Fruit fly (Drosophila melanogaster) Kc167 (cell line): ENCODE data around the gene mv.

Source experiments
- Myc ChIP-seq: fragments of >200 bp; optimal IDR thresholded peaks from 2 replicates; lab custom pipeline; 2017; ENCODE audit warnings: missing external identifiers
- Sin3A ChIP-seq: fragments of >200 bp; optimal IDR thresholded peaks from 2 replicates; lab custom pipeline; 2018; ENCODE audit warnings: missing external identifiers
- h ChIP-seq: fragments of >200 bp; optimal IDR thresholded peaks from 3 replicates; lab custom pipeline; 2018; ENCODE audit warnings: missing external identifiers
- insv ChIP-seq: fragments of >200 bp; optimal IDR thresholded peaks from 3 replicates; lab custom pipeline; 2018; ENCODE audit warnings: missing external identifiers
- psq ChIP-seq: fragments of >200 bp; optimal IDR thresholded peaks from 2 replicates; lab custom pipeline; 2017; ENCODE audit warnings: missing external identifiers
- ttk ChIP-seq: sonication (Bioruptor generic); optimal IDR thresholded peaks from 2 replicates; lab custom pipeline; 2017; ENCODE audit warnings: missing external identifiers

mv gene

dm6 chr3L:1964599-1965143 lies 693 bp upstream of the mv start:
- TF ChIP-seq h (no peak), Myc (no peak), ttk (lab: Kevin White, UChicago) (no peak), psq (no peak), insv (lab: Kevin White, UChicago) (no peak), Sin3A (lab: Kevin White, UChicago) (no peak)

- TF ChIP-seq ttk (lab: Kevin White, UChicago) (no peak), Sin3A (lab: Kevin White, UChicago) (no peak), insv (lab: Kevin White, UChicago) (no peak), Myc (no peak), h (no peak), psq (no peak)
Measured at dm6 chr3L:1962964-1963363, 1.0 kb downstream of the mv start, which contains the start of gene SCOT. Gene SCOT (plus strand): TSS chr3L:1963143.

dm6 chr3L:1947463-1948126 lies 16.4 kb downstream of the mv start, which contains the start of the genes mu2 and Cnb:
Gene mu2 (minus strand): TSS chr3L:1947475.
Gene Cnb (plus strand): TSS chr3L:1947565.
- TF ChIP-seq Myc, result no peak
- no peak for TF ChIP-seq psq
- TF ChIP-seq insv (lab: Kevin White, UChicago), result no peak
- TF ChIP-seq ttk (lab: Kevin White, UChicago), result no peak
- no peak for TF ChIP-seq Sin3A (lab: Kevin White, UChicago)
- no peak for TF ChIP-seq h

dm6 chr3L:1940843-1941418 lies 23.0 kb downstream of the mv start, which contains the start of gene Mfap1:
Gene Mfap1 (plus strand): TSS chr3L:1941068.
- TF ChIP-seq Sin3A (lab: Kevin White, UChicago) (no peak), ttk (lab: Kevin White, UChicago) (no peak), Myc (no peak), h (no peak), insv (lab: Kevin White, UChicago) (no peak), psq (no peak)

dm6 chr3L:1939983-1940504 lies 23.9 kb downstream of the mv start:
- TF ChIP-seq ttk (lab: Kevin White, UChicago) (no peak), insv (lab: Kevin White, UChicago) (no peak), psq (no peak), Myc (no peak), Sin3A (lab: Kevin White, UChicago) (no peak), h (no peak)

- TF ChIP-seq Myc, result no peak
- TF ChIP-seq Sin3A (lab: Kevin White, UChicago), result no peak
- TF ChIP-seq h, result no peak
- TF ChIP-seq ttk (lab: Kevin White, UChicago), result no peak
- no peak for TF ChIP-seq insv (lab: Kevin White, UChicago)
- no peak for TF ChIP-seq psq
Measured at dm6 chr3L:1938767-1939166, 25.2 kb downstream of the mv start, which contains the start of the genes CG46523 and CG5687. Gene CG46523 (minus strand): TSS chr3L:1939103. Gene CG5687 (minus strand): TSS chr3L:1939103.

- TF ChIP-seq Myc, result no peak
- TF ChIP-seq Sin3A (lab: Kevin White, UChicago), result no peak
- TF ChIP-seq h, result no peak
- no peak for TF ChIP-seq insv (lab: Kevin White, UChicago)
- no peak for TF ChIP-seq ttk (lab: Kevin White, UChicago)
- TF ChIP-seq psq, result no peak
Measured at dm6 chr3L:1937469-1937868, 26.5 kb downstream of the mv start.

dm6 chr3L:1928959-1929358 lies 35.0 kb downstream of the mv start:
- no peak for TF ChIP-seq psq

dm6 chr3L:1920943-1921342 lies 43.0 kb downstream of the mv start, which contains the start of gene Dbx:
Gene Dbx (plus strand): TSS chr3L:1921307.
- TF ChIP-seq h (no peak), psq (no peak), Myc (no peak), ttk (lab: Kevin White, UChicago) (no peak), insv (lab: Kevin White, UChicago) (no peak), Sin3A (lab: Kevin White, UChicago) (no peak)

dm6 chr3L:1920051-1920450 lies 43.9 kb downstream of the mv start:
- TF ChIP-seq psq (no peak), Sin3A (lab: Kevin White, UChicago) (no peak), ttk (lab: Kevin White, UChicago) (no peak), h (no peak), Myc (no peak), insv (lab: Kevin White, UChicago) (no peak)

- no peak for TF ChIP-seq psq
- TF ChIP-seq h, result no peak
- no peak for TF ChIP-seq Sin3A (lab: Kevin White, UChicago)
- TF ChIP-seq insv (lab: Kevin White, UChicago), result no peak
- no peak for TF ChIP-seq ttk (lab: Kevin White, UChicago)
Measured at dm6 chr3L:1916617-1917016, 47.4 kb downstream of the mv start.

dm6 chr3L:1914668-1915067 lies 49.3 kb downstream of the mv start:
- TF ChIP-seq Sin3A (lab: Kevin White, UChicago) (no peak), ttk (lab: Kevin White, UChicago) (no peak), psq (no peak), insv (lab: Kevin White, UChicago) (no peak), h (no peak), Myc (no peak)
